Worm (Caenorhabditis elegans) whole organism, young adult: ENCODE measurements around the gene lgc-21.

Experiments
- Y67H2A.10 ChIP-seq: fragments of 200-800 bp; sonication (Bioruptor generic); conservative IDR thresholded peaks from 2 replicates; pipeline ENCODE4 v1.3.6; 2022; ENCODE audit warnings: missing genetic modification reagents, missing genetic modification characterization, missing compliant biosample characterization
- Y79H2A.3 ChIP-seq: fragments of 200-800 bp; sonication (Bioruptor generic); conservative IDR thresholded peaks from 2 replicates; pipeline ENCODE4 v1.3.6; 2022; ENCODE audit warnings: missing genetic modification reagents, missing genetic modification characterization, missing compliant biosample characterization

ce11 chrX:14098618-14099118 is 30.9 kb upstream of the lgc-21 start, which contains the start of gene F16B12.4:
- no peak for TF ChIP-seq Y67H2A.10 (GFP tag; lab: Robert Waterston, UW)
- no peak for TF ChIP-seq Y79H2A.3 (GFP tag; lab: Robert Waterston, UW)
